Worm (Caenorhabditis elegans) whole organism, L3 larva: ENCODE data around the gene C02E7.6.

Experiments used
- ama-1 ChIP-seq: fragments of 150-350 bp; optimal IDR thresholded peaks from 2 replicates; lab custom pipeline; 2018
- egl-27 ChIP-seq: sonication (generic microtip); optimal IDR thresholded peaks from 4 replicates; lab custom pipeline; 2017; ENCODE audit warnings: missing biosample characterization, missing genetic modification reagents, missing genetic modification characterization
- elt-1 ChIP-seq: fragments of 150-350 bp; optimal IDR thresholded peaks from 2 replicates; lab custom pipeline; 2014; ENCODE audit warnings: missing biosample characterization, missing genetic modification characterization
- eor-1 ChIP-seq, 2 experiments: fragments of 150-350 bp; optimal IDR thresholded peaks; 2 replicates each; lab custom pipeline; 2014 to 2018; ENCODE audit warnings: missing biosample characterization in 2 of 2, missing genetic modification characterization in 2 of 2
- fos-1 ChIP-seq: fragments of 150-350 bp; optimal IDR thresholded peaks from 2 replicates; lab custom pipeline; 2014; ENCODE audit warnings: missing biosample characterization, missing genetic modification characterization
- hmg-11 ChIP-seq: sonication (generic microtip); optimal IDR thresholded peaks from 2 replicates; lab custom pipeline; 2016; ENCODE audit warnings: missing genetic modification characterization, missing compliant biosample characterization
- lin-15B ChIP-seq: fragments of 150-350 bp; optimal IDR thresholded peaks from 2 replicates; lab custom pipeline; 2014; ENCODE audit warnings: missing biosample characterization, missing genetic modification characterization
- nhr-11 ChIP-seq: fragments of 150-350 bp; optimal IDR thresholded peaks from 2 replicates; lab custom pipeline; 2014; ENCODE audit warnings: missing biosample characterization, missing genetic modification characterization
- nhr-12 ChIP-seq: fragments of 150-350 bp; optimal IDR thresholded peaks from 2 replicates; lab custom pipeline; 2014; ENCODE audit warnings: missing biosample characterization, missing genetic modification characterization
- nhr-28 ChIP-seq: fragments of 150-350 bp; optimal IDR thresholded peaks from 2 replicates; lab custom pipeline; 2014; ENCODE audit warnings: missing biosample characterization, missing genetic modification characterization
- pqm-1 ChIP-seq: fragments of 150-350 bp; optimal IDR thresholded peaks from 2 replicates; lab custom pipeline; 2017; ENCODE audit warnings: missing biosample characterization, missing genetic modification characterization, inconsistent platforms
- snpc-4 ChIP-seq: fragments of 150-350 bp; optimal IDR thresholded peaks from 2 replicates; lab custom pipeline; 2014; ENCODE audit warnings: missing biosample characterization, missing genetic modification characterization
- ztf-11 ChIP-seq: fragments of 150-350 bp; optimal IDR thresholded peaks from 2 replicates; lab custom pipeline; 2014; ENCODE audit warnings: missing biosample characterization, missing genetic modification characterization

DNA sequence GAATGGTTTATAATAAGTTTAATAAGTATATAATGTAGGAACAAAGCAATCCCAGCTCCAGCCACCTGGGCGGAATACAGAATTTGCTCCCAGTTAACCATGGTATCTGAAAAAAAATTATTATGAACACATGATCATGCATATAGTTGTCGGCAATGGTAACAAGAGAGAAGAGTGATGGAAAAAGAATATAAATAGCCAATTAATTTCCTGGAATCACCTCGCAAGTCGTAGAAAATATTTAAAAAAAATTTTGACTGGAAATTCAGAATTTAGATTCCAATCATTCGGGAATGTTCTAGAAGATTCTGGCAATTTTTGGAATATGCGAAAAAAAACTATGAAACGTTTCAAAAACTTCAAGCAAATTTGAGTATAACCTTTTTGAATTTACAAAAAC is 25.2 kb downstream of the C02E7.6 start, which contains the start of gene str-211:
- TF ChIP-seq eor-1 (tag; optimal IDR thresholded peaks at IDR 0.05; lab: Kevin White, UChicago), result no peak
- TF ChIP-seq hmg-11, result no peak
- TF ChIP-seq fos-1, result no peak
- no peak for TF ChIP-seq lin-15B (tag; lab: Kevin White, UChicago)
- no peak for TF ChIP-seq elt-1 (tag; lab: Kevin White, UChicago)
- no peak for TF ChIP-seq egl-27 (tag; lab: Kevin White, UChicago)
- no peak for TF ChIP-seq nhr-12 (tag; lab: Kevin White, UChicago)
- no peak for TF ChIP-seq ama-1
- no peak for TF ChIP-seq nhr-11 (tag; lab: Kevin White, UChicago)
- TF ChIP-seq nhr-28, result no peak
- no peak for TF ChIP-seq snpc-4 (tag; lab: Kevin White, UChicago)
- no peak for TF ChIP-seq ztf-11
- TF ChIP-seq pqm-1 (tag; lab: Kevin White, UChicago), result no peak
